Worm (Caenorhabditis elegans) whole organism, L4 larva: ENCODE measurements around the gene F49F1.2.

ENCODE experiments used
- F26F4.8 ChIP-seq: fragments of 200-800 bp; sonication (Bioruptor generic); conservative IDR thresholded peaks from 2 replicates; pipeline ENCODE4 v1.3.6; 2022; ENCODE audit warnings: missing genetic modification characterization, missing compliant biosample characterization
- F37D6.2 ChIP-seq: sonication (generic microtip); optimal IDR thresholded peaks from 2 replicates; lab custom pipeline; 2016; ENCODE audit warnings: mild to moderate bottlenecking, missing genetic modification characterization, missing compliant biosample characterization
- ZK546.5 ChIP-seq, 2 experiments: sonication (generic microtip); optimal IDR thresholded peaks; 2 replicates each; lab custom pipeline; 2017; ENCODE audit warnings: missing biosample characterization in 2 of 2, missing genetic modification characterization in 2 of 2
- ama-1 ChIP-seq: fragments of 150-350 bp; optimal IDR thresholded peaks from 2 replicates; lab custom pipeline; 2014; ENCODE audit warnings: inconsistent platforms, mixed read lengths
- ces-1 ChIP-seq: fragments of 150-350 bp; sonication (generic microtip); optimal IDR thresholded peaks from 4 replicates; lab custom pipeline; 2014; ENCODE audit warnings: missing biosample characterization, missing genetic modification reagents, missing genetic modification characterization
- cey-2 ChIP-seq: sonication (generic microtip); optimal IDR thresholded peaks from 3 replicates; lab custom pipeline; 2017; ENCODE audit warnings: missing genetic modification characterization, mild to moderate bottlenecking, missing compliant biosample characterization, antibody characterized with exemption, borderline replicate concordance; ENCODE audit not compliant: insufficient read depth
- daf-16 ChIP-seq, 3 experiments: sonication (generic microtip); optimal IDR thresholded peaks; 2 replicates each; lab custom pipeline; 2016 to 2017; ENCODE audit warnings: missing genetic modification characterization in 3 of 3, missing genetic modification reagents in 3 of 3, mild to moderate bottlenecking in 2 of 3, missing compliant biosample characterization in 2 of 3, missing biosample characterization in 1 of 3, moderate library complexity in 1 of 3
- dmd-6 ChIP-seq: fragments of 200-800 bp; sonication (Bioruptor generic); IDR thresholded peaks from 2 replicates; pipeline ENCODE4 v1.3.6; 2022; ENCODE audit warnings: missing genetic modification reagents, missing genetic modification characterization, missing compliant biosample characterization
- dpl-1 ChIP-seq: fragments of 150-350 bp; optimal IDR thresholded peaks from 2 replicates; lab custom pipeline; 2014; ENCODE audit warnings: missing biosample characterization, missing genetic modification reagents, missing genetic modification characterization
- dve-1 ChIP-seq: sonication (generic microtip); optimal IDR thresholded peaks from 2 replicates; lab custom pipeline; 2017; ENCODE audit warnings: antibody characterized with exemption, mild to moderate bottlenecking, missing genetic modification characterization, missing compliant biosample characterization; ENCODE audit not compliant: insufficient read depth
- egl-27 ChIP-seq: sonication (generic microtip); optimal IDR thresholded peaks from 3 replicates; lab custom pipeline; 2017; ENCODE audit warnings: missing biosample characterization, missing genetic modification reagents, missing genetic modification characterization
- gei-8 ChIP-seq: fragments of 200-800 bp; sonication (Bioruptor generic); optimal IDR thresholded peaks from 2 replicates; lab custom pipeline; 2018; ENCODE audit warnings: mild to moderate bottlenecking, missing genetic modification characterization, missing compliant biosample characterization
- hif-1 ChIP-seq, 2 experiments: sonication (generic microtip); optimal IDR thresholded peaks; 2 replicates each; lab custom pipeline; 2016 to 2017; ENCODE audit warnings: missing compliant biosample characterization in 2 of 2, missing genetic modification characterization in 2 of 2, missing genetic modification reagents in 2 of 2, missing genotype in 2 of 2, mild to moderate bottlenecking in 1 of 2
- hlh-11 ChIP-seq: fragments of 200-800 bp; sonication (Bioruptor generic); optimal IDR thresholded peaks from 2 replicates; lab custom pipeline; 2018; ENCODE audit warnings: mild to moderate bottlenecking, missing genetic modification characterization, missing compliant biosample characterization
- lin-1 ChIP-seq: fragments of 200-800 bp; sonication (Bioruptor generic); IDR thresholded peaks from 2 replicates; pipeline ENCODE4 v1.3.6; 2022; ENCODE audit warnings: missing genetic modification reagents, missing genetic modification characterization, missing compliant biosample characterization
- lin-13 ChIP-seq: fragments of 150-350 bp; optimal IDR thresholded peaks from 2 replicates; lab custom pipeline; 2014; ENCODE audit warnings: missing biosample characterization, missing genetic modification reagents, missing genetic modification characterization
- lin-15B ChIP-seq: fragments of 150-350 bp; sonication (generic microtip); optimal IDR thresholded peaks from 3 replicates; lab custom pipeline; 2014; ENCODE audit warnings: missing biosample characterization, missing genetic modification characterization
- lin-38 ChIP-seq: fragments of 200-800 bp; sonication (Bioruptor generic); IDR thresholded peaks from 2 replicates; pipeline ENCODE4 v1.3.6; 2022; ENCODE audit warnings: missing genetic modification reagents, missing genetic modification characterization, missing compliant biosample characterization
- lir-3 ChIP-seq: sonication (generic microtip); optimal IDR thresholded peaks from 2 replicates; lab custom pipeline; 2016; ENCODE audit warnings: mild to moderate bottlenecking, missing genetic modification characterization, missing compliant biosample characterization
- mxl-2 ChIP-seq: fragments of 200-800 bp; sonication (Bioruptor generic); conservative IDR thresholded peaks from 2 replicates; pipeline ENCODE4 v1.3.6; 2022; ENCODE audit warnings: missing genetic modification reagents, missing genetic modification characterization, missing compliant biosample characterization
- mxl-3 ChIP-seq: fragments of 200-800 bp; sonication (Bioruptor generic); optimal IDR thresholded peaks from 2 replicates; lab custom pipeline; 2018; ENCODE audit warnings: mild to moderate bottlenecking, missing genetic modification characterization, missing compliant biosample characterization
- nhr-10 ChIP-seq: fragments of 150-350 bp; optimal IDR thresholded peaks from 2 replicates; lab custom pipeline; 2014; ENCODE audit warnings: missing biosample characterization, missing genetic modification characterization
- nhr-102 ChIP-seq: sonication (generic microtip); optimal IDR thresholded peaks from 2 replicates; lab custom pipeline; 2016; ENCODE audit warnings: mild to moderate bottlenecking, missing genetic modification characterization, moderate library complexity, missing compliant biosample characterization
- nhr-11 ChIP-seq: fragments of 150-350 bp; optimal IDR thresholded peaks from 2 replicates; lab custom pipeline; 2014; ENCODE audit warnings: missing biosample characterization, missing genetic modification characterization
- nhr-111 ChIP-seq: fragments of 200-800 bp; sonication (Bioruptor generic); optimal IDR thresholded peaks from 2 replicates; lab custom pipeline; 2018; ENCODE audit warnings: mild to moderate bottlenecking, missing genetic modification characterization, missing compliant biosample characterization
- nhr-237 ChIP-seq: sonication (generic microtip); optimal IDR thresholded peaks from 2 replicates; lab custom pipeline; 2017; ENCODE audit warnings: missing biosample characterization, missing genetic modification characterization
- nhr-28 ChIP-seq: fragments of 150-350 bp; optimal IDR thresholded peaks from 2 replicates; lab custom pipeline; 2014; ENCODE audit warnings: missing biosample characterization, missing genetic modification characterization
- nhr-41 ChIP-seq: fragments of 200-800 bp; sonication (Bioruptor generic); IDR thresholded peaks from 2 replicates; pipeline ENCODE4 v1.3.6; 2022; ENCODE audit warnings: missing genetic modification reagents, missing genetic modification characterization, missing compliant biosample characterization
- nhr-42 ChIP-seq: fragments of 200-800 bp; sonication (Bioruptor generic); IDR thresholded peaks from 2 replicates; pipeline ENCODE4 v1.3.6; 2022; ENCODE audit warnings: missing genetic modification characterization, missing compliant biosample characterization
- nhr-6 ChIP-seq: fragments of 150-350 bp; optimal IDR thresholded peaks from 2 replicates; lab custom pipeline; 2014; ENCODE audit warnings: missing biosample characterization, missing genetic modification characterization
- pha-4 ChIP-seq, 2 experiments: fragments of 150-350 bp in 1 of 2; fragments of 200-800 bp in 1 of 2; sonication (Bioruptor generic) in 1 of 2; IDR thresholded peaks in 1 of 2; optimal IDR thresholded peaks in 1 of 2; 2 replicates each; pipeline versions ENCODE4 v1.3.6 to Lab custom; 2014 to 2022; ENCODE audit warnings: missing genetic modification characterization in 2 of 2, missing genetic modification reagents in 2 of 2, missing biosample characterization in 1 of 2, missing compliant biosample characterization in 1 of 2
- pqm-1 ChIP-seq: sonication (generic microtip); optimal IDR thresholded peaks from 2 replicates; lab custom pipeline; 2017; ENCODE audit warnings: missing biosample characterization, missing genetic modification characterization
- rbr-2 ChIP-seq: sonication (generic microtip); optimal IDR thresholded peaks from 2 replicates; lab custom pipeline; 2016; ENCODE audit warnings: missing genotype, missing genetic modification characterization, missing compliant biosample characterization
- sdz-12 ChIP-seq: fragments of 200-800 bp; sonication (Bioruptor generic); optimal IDR thresholded peaks from 2 replicates; lab custom pipeline; 2018; ENCODE audit warnings: mild to moderate bottlenecking, missing genetic modification characterization, missing compliant biosample characterization
- skn-1 ChIP-seq: fragments of 150-350 bp; optimal IDR thresholded peaks from 2 replicates; lab custom pipeline; 2014; ENCODE audit warnings: missing biosample characterization, missing genetic modification characterization
- snpc-1.2 ChIP-seq: fragments of 200-800 bp; sonication (Bioruptor generic); IDR thresholded peaks from 2 replicates; pipeline ENCODE4 v1.3.6; 2022; ENCODE audit warnings: missing genetic modification reagents, missing genetic modification characterization, missing compliant biosample characterization
- unc-39 ChIP-seq: sonication (generic microtip); optimal IDR thresholded peaks from 2 replicates; lab custom pipeline; 2017; ENCODE audit warnings: missing biosample characterization, missing genetic modification characterization
- unc-62 ChIP-seq, 3 experiments: fragments of 150-350 bp in 1 of 3; sonication (generic microtip); optimal IDR thresholded peaks in 2 of 3; peaks in 1 of 3; 1 replicate in 1 of 3; 2 replicates in 2 of 3; lab custom pipeline; 2014 to 2017; ENCODE audit warnings: missing biosample characterization in 3 of 3, missing genetic modification characterization in 3 of 3, missing genetic modification reagents in 3 of 3, missing genotype in 1 of 3
- zag-1 ChIP-seq: fragments of 150-350 bp; optimal IDR thresholded peaks from 2 replicates; lab custom pipeline; 2014; ENCODE audit warnings: missing biosample characterization, missing genetic modification characterization
- zip-2 ChIP-seq: fragments of 150-350 bp; optimal IDR thresholded peaks from 2 replicates; lab custom pipeline; 2014; ENCODE audit warnings: missing biosample characterization, missing genetic modification characterization
- ztf-11 ChIP-seq: fragments of 150-350 bp; optimal IDR thresholded peaks from 2 replicates; lab custom pipeline; 2014; ENCODE audit warnings: missing biosample characterization, missing genetic modification characterization

The F49F1.2 gene

ce11 chrIV:4117432-4117831, 1.7 kb downstream of the F49F1.2 start, which contains the start of gene drd-50:
TSS of gene drd-50 (plus strand) at chrIV:4117732.
- TF ChIP-seq dpl-1 (GFP tag; lab: Kevin White, UChicago) = no peak
- no peak for TF ChIP-seq nhr-42 (GFP tag; lab: Robert Waterston, UW)
- TF ChIP-seq pqm-1 (tag; lab: Kevin White, UChicago) = peak; percentile 42
- TF ChIP-seq pha-4 (GFP tag; IDR thresholded peaks at IDR 0.05; lab: Robert Waterston, UW) = no peak
- no peak for TF ChIP-seq pha-4 (tag; optimal IDR thresholded peaks at IDR 0.05; lab: Kevin White, UChicago)
- TF ChIP-seq sdz-12 (GFP tag; lab: Kevin White, UChicago) = no peak
- no peak for TF ChIP-seq snpc-1.2 (GFP tag; lab: Robert Waterston, UW)
- TF ChIP-seq unc-39 (tag; lab: Kevin White, UChicago) = no peak

- TF ChIP-seq lin-15B (tag; lab: Kevin White, UChicago) (no peak), nhr-41 (GFP tag; lab: Robert Waterston, UW) (no peak), zip-2 (no peak), ZK546.5 (tag; optimal IDR thresholded peaks at IDR 0.05; lab: Kevin White, UChicago) (no peak), unc-39 (tag; lab: Kevin White, UChicago) (no peak), daf-16 (GFP tag; optimal IDR thresholded peaks at IDR 0.05; lab: Kevin White, UChicago) (no peak), daf-16 (tag; optimal IDR thresholded peaks at IDR 0.05; lab: Kevin White, UChicago) (no peak), nhr-28 (tag; lab: Kevin White, UChicago) (no peak), F26F4.8 (no peak), lir-3 (tag; lab: Kevin White, UChicago) (no peak), nhr-6 (no peak), lin-13 (no peak), dve-1 (tag; lab: Kevin White, UChicago) (no peak)
Observed at ce11 chrIV:4120263-4120662, 4.5 kb downstream of the F49F1.2 start, which contains the start of gene F49F1.5. TSS of gene F49F1.5 (minus strand) at chrIV:4120415.

ce11 chrIV:4121055-4121454, 5.3 kb downstream of the F49F1.2 start:
- TF ChIP-seq pqm-1 (tag; lab: Kevin White, UChicago) (peak; percentile 43), lin-15B (tag; lab: Kevin White, UChicago) (no peak), snpc-1.2 (GFP tag; lab: Robert Waterston, UW) (no peak), dmd-6 (peak; percentile 23; the same call in 1 of the 2 replicates), nhr-111 (no peak), zag-1 (tag; lab: Kevin White, UChicago) (no peak), lin-1 (GFP tag; lab: Robert Waterston, UW) (no peak), hlh-11 (peak; percentile 28), lin-38 (GFP tag; lab: Robert Waterston, UW) (no peak)

ce11 chrIV:4123083-4123482, 7.3 kb downstream of the F49F1.2 start, which contains the start of gene mul-1:
TSS of gene mul-1 (minus strand) at chrIV:4123166.
- no peak for TF ChIP-seq ama-1
- TF ChIP-seq F37D6.2 (tag; lab: Kevin White, UChicago) = no peak
- no peak for TF ChIP-seq ztf-11 (tag; lab: Kevin White, UChicago)
- TF ChIP-seq mxl-3 (GFP tag; lab: Kevin White, UChicago) = no peak
- no peak for TF ChIP-seq skn-1 (tag; lab: Kevin White, UChicago)
- TF ChIP-seq ces-1 = no peak
- TF ChIP-seq dmd-6 = peak; percentile 59
- no peak for TF ChIP-seq nhr-102 (tag; lab: Kevin White, UChicago)
- TF ChIP-seq gei-8 = no peak
- TF ChIP-seq rbr-2 (tag; lab: Kevin White, UChicago) = no peak
- TF ChIP-seq zip-2 = no peak
- TF ChIP-seq daf-16 (GFP tag; optimal IDR thresholded peaks at IDR 0.05; lab: Kevin White, UChicago) = no peak
- TF ChIP-seq daf-16 (tag; optimal IDR thresholded peaks at IDR 0.05; lab: Kevin White, UChicago) = peak; percentile 42
- no peak for TF ChIP-seq hif-1 (tag; optimal IDR thresholded peaks at IDR 0.05; lab: Kevin White, UChicago)
- TF ChIP-seq nhr-11 (tag; lab: Kevin White, UChicago) = no peak
- peak in 1 of 2 experiments; percentile 8 for TF ChIP-seq unc-62 (GFP tag; optimal IDR thresholded peaks at IDR 0.05 in 1 of 2; lab: Kevin White, UChicago)
- no peak for TF ChIP-seq unc-62 (tag; optimal IDR thresholded peaks at IDR 0.05; lab: Kevin White, UChicago)
- TF ChIP-seq nhr-10 = no peak
- no peak for TF ChIP-seq pqm-1 (tag; lab: Kevin White, UChicago)
- TF ChIP-seq mxl-2 (GFP tag; lab: Robert Waterston, UW) = no peak
- TF ChIP-seq nhr-237 (tag; lab: Kevin White, UChicago) = no peak
- TF ChIP-seq egl-27 = no peak
- TF ChIP-seq cey-2 = no peak
- TF ChIP-seq, all 104 proteins: peak for 3
